Fruit fly (Drosophila melanogaster): ENCODE results near the gene CG31904.

- no peak for TF ChIP-seq CG4496 (GFP tag; IDR thresholded peaks at IDR 0.05)
- TF ChIP-seq Snoo (tag; optimal IDR thresholded peaks at IDR 0.05): no peak
- no peak for TF ChIP-seq Ets98B (GFP tag; IDR thresholded peaks at IDR 0.05)
- TF ChIP-seq Pif1A (GFP tag; optimal IDR thresholded peaks at IDR 0.05): no peak
- TF ChIP-seq CG8301 (tag; optimal IDR thresholded peaks at IDR 0.05): no peak
- TF ChIP-seq EcR (GFP tag; optimal IDR thresholded peaks at IDR 0.05): no peak
- TF ChIP-seq CG9948 (tag; optimal IDR thresholded peaks at IDR 0.05): no peak
Observed at dm6 chr2L:7685290-7685689, 53.3 kb downstream of the CG31904 start.

Measured in whole organism, pupa.